Fruit fly (Drosophila melanogaster) whole organism, prepupa: Measurements from ENCODE around the gene Dhc62B.

Experiments used
- Hr39 ChIP-seq: fragments of 200-800 bp; sonication (Bioruptor generic); optimal IDR thresholded peaks from 2 replicates; lab custom pipeline; 2016; ENCODE audit warnings: missing biosample characterization, missing genetic modification characterization
- Lpt ChIP-seq: fragments of 200-800 bp; sonication (Bioruptor generic); optimal IDR thresholded peaks from 3 replicates; lab custom pipeline; 2016; ENCODE audit warnings: missing biosample characterization, missing genetic modification characterization
- Met ChIP-seq: fragments of 200-800 bp; sonication (Bioruptor generic); optimal IDR thresholded peaks from 3 replicates; lab custom pipeline; 2016; ENCODE audit warnings: missing biosample characterization, missing genetic modification characterization
- OdsH ChIP-seq: fragments of 200-800 bp; sonication (Bioruptor generic); optimal IDR thresholded peaks from 3 replicates; lab custom pipeline; 2016; ENCODE audit warnings: missing biosample characterization, missing genetic modification characterization
- Sox102F ChIP-seq: fragments of 200-800 bp; sonication (Bioruptor generic); optimal IDR thresholded peaks from 2 replicates; lab custom pipeline; 2016; ENCODE audit warnings: missing biosample characterization, mild to moderate bottlenecking, missing genetic modification characterization
- acj6 ChIP-seq: fragments of 200-800 bp; sonication (Bioruptor generic); optimal IDR thresholded peaks from 3 replicates; lab custom pipeline; 2016; ENCODE audit warnings: missing biosample characterization, missing genetic modification characterization
- cyc ChIP-seq: fragments of 200-800 bp; sonication (Bioruptor generic); optimal IDR thresholded peaks from 3 replicates; lab custom pipeline; 2016; ENCODE audit warnings: missing biosample characterization, missing genetic modification characterization
- lz ChIP-seq: fragments of 200-800 bp; sonication (Bioruptor generic); optimal IDR thresholded peaks from 3 replicates; lab custom pipeline; 2016; ENCODE audit warnings: missing biosample characterization, missing genetic modification characterization

dm6 chr3L:1754262-1754661, 17.3 kb downstream of the Dhc62B start:
- TF ChIP-seq Met (GFP tag; lab: Kevin White, UChicago) (no peak), Lpt (GFP tag; lab: Kevin White, UChicago) (no peak), Sox102F (GFP tag; lab: Kevin White, UChicago) (no peak), lz (GFP tag; lab: Kevin White, UChicago) (no peak), OdsH (no peak), Hr39 (GFP tag; lab: Kevin White, UChicago) (no peak), cyc (GFP tag; lab: Kevin White, UChicago) (no peak), acj6 (GFP tag; lab: Kevin White, UChicago) (no peak)
